Fruit fly (Drosophila melanogaster): ENCODE results near the gene nullo.

nullo gene

dm6 chrX:7086539-7086938, 37.3 kb downstream of the nullo start:
- TF ChIP-seq CG11294 (GFP tag; IDR thresholded peaks at IDR 0.05) (no peak), ss (GFP tag; optimal IDR thresholded peaks at IDR 0.05) (no peak), CG10669 (GFP tag; optimal IDR thresholded peaks at IDR 0.05) (no peak), Hr39 (GFP tag; optimal IDR thresholded peaks at IDR 0.05) (no peak), Eip93F (GFP tag; optimal IDR thresholded peaks at IDR 0.05) (no peak), CG3032 (tag; optimal IDR thresholded peaks at IDR 0.05) (no peak), CG9139 (GFP tag; optimal IDR thresholded peaks at IDR 0.05) (no peak), acj6 (GFP tag; optimal IDR thresholded peaks at IDR 0.05) (peak; percentile 36), CG8319 (GFP tag; optimal IDR thresholded peaks at IDR 0.05) (no peak), CG1621 (tag; optimal IDR thresholded peaks at IDR 0.05) (no peak), CG16779 (tag; optimal IDR thresholded peaks at IDR 0.05) (no peak), Ets21C (GFP tag; optimal IDR thresholded peaks at IDR 0.05) (no peak), cyc (GFP tag; optimal IDR thresholded peaks at IDR 0.05) (peak; percentile 41), Sox14 (GFP tag; optimal IDR thresholded peaks at IDR 0.05) (no peak), pdm3 (GFP tag; optimal IDR thresholded peaks at IDR 0.05) (no peak), Blimp-1 (GFP tag; optimal IDR thresholded peaks at IDR 0.05) (no peak), Eip75B (GFP tag; optimal IDR thresholded peaks at IDR 0.05) (no peak), CG6854 (GFP tag; optimal IDR thresholded peaks at IDR 0.05) (no peak), CG7368 (GFP tag; optimal IDR thresholded peaks at IDR 0.05) (no peak), fd59A (GFP tag; optimal IDR thresholded peaks at IDR 0.05) (no peak), CG32006 (GFP tag; optimal IDR thresholded peaks at IDR 0.05) (no peak), OdsH (GFP tag; optimal IDR thresholded peaks at IDR 0.05) (peak; percentile 44), CG10631 (GFP tag; optimal IDR thresholded peaks at IDR 0.05) (peak; percentile 23), vri (GFP tag; optimal IDR thresholded peaks at IDR 0.05) (no peak), lz (GFP tag; optimal IDR thresholded peaks at IDR 0.05) (peak; percentile 7), CG4318 (GFP tag; optimal IDR thresholded peaks at IDR 0.05) (no peak), Eip78C (GFP tag) (peak; percentile 81), fkh (GFP tag; optimal IDR thresholded peaks at IDR 0.05) (no peak), CG11762 (GFP tag; optimal IDR thresholded peaks at IDR 0.05; ENCODE audit: insufficient read depth) (no peak), topi (GFP tag; optimal IDR thresholded peaks at IDR 0.05) (no peak), Ets96B (tag; optimal IDR thresholded peaks at IDR 0.05) (no peak), achi (GFP tag; optimal IDR thresholded peaks at IDR 0.05) (peak; percentile 33), CG8119 (GFP tag; IDR thresholded peaks at IDR 0.05) (peak; percentile 43; the same call in 1 of the 3 replicates), Smox (GFP tag; optimal IDR thresholded peaks at IDR 0.05) (no peak), Hr4 (GFP tag; optimal IDR thresholded peaks at IDR 0.05) (peak; percentile 32), Gug (GFP tag; IDR thresholded peaks at IDR 0.05) (no peak), Sox102F (GFP tag; optimal IDR thresholded peaks at IDR 0.05) (no peak), Lpt (GFP tag; optimal IDR thresholded peaks at IDR 0.05) (no peak), fd85E (GFP tag; optimal IDR thresholded peaks at IDR 0.05) (no peak), esn (GFP tag; optimal IDR thresholded peaks at IDR 0.05) (peak; percentile 39), CG3919 (GFP tag; optimal IDR thresholded peaks at IDR 0.05) (no peak), svp (GFP tag) (no peak), spab (GFP tag; optimal IDR thresholded peaks at IDR 0.05) (no peak), CG15336 (GFP tag; IDR thresholded peaks at IDR 0.05) (no peak), CG6276 (GFP tag; optimal IDR thresholded peaks at IDR 0.05) (no peak), CG6163 (GFP tag; IDR thresholded peaks at IDR 0.05) (no peak), CG8632 (GFP tag; optimal IDR thresholded peaks at IDR 0.05) (no peak), dsx (GFP tag; optimal IDR thresholded peaks at IDR 0.05; ENCODE audit: poor library complexity, severe bottlenecking) (no peak), CG6808 (GFP tag; optimal IDR thresholded peaks at IDR 0.05) (no peak), Sox15 (GFP tag; optimal IDR thresholded peaks at IDR 0.05) (no peak), dac (GFP tag; optimal IDR thresholded peaks at IDR 0.05) (no peak), eg (GFP tag; IDR thresholded peaks at IDR 0.05) (no peak), CG31627 (GFP tag; optimal IDR thresholded peaks at IDR 0.05) (peak; percentile 29)
